Worm (Caenorhabditis elegans) whole organism, mixed stage, embryonic: Measurements from ENCODE around the gene exh-1.

Experiments used
- M03D4.4 ChIP-seq: sonication (generic microtip); optimal IDR thresholded peaks from 2 replicates; lab custom pipeline; 2017; ENCODE audit warnings: mild to moderate bottlenecking, missing genetic modification characterization, missing compliant biosample characterization
- bed-3 ChIP-seq: fragments of 200-800 bp; sonication (Bioruptor generic); optimal IDR thresholded peaks from 3 replicates; lab custom pipeline; 2018; ENCODE audit warnings: mild to moderate bottlenecking, missing genetic modification characterization, moderate library complexity, missing compliant biosample characterization
- blmp-1 ChIP-seq: fragments of 150-350 bp; optimal IDR thresholded peaks from 2 replicates; lab custom pipeline; 2014; ENCODE audit warnings: missing biosample characterization, missing genetic modification characterization
- ceh-39 ChIP-seq: fragments of 150-350 bp; optimal IDR thresholded peaks from 2 replicates; lab custom pipeline; 2014; ENCODE audit warnings: missing biosample characterization, missing genetic modification characterization
- ceh-43 ChIP-seq: fragments of 200-800 bp; sonication (Bioruptor generic); optimal IDR thresholded peaks from 2 replicates; lab custom pipeline; 2018; ENCODE audit warnings: mild to moderate bottlenecking, missing genetic modification characterization, moderate library complexity, missing compliant biosample characterization
- ces-1 ChIP-seq: fragments of 150-350 bp; optimal IDR thresholded peaks from 2 replicates; lab custom pipeline; 2014; ENCODE audit warnings: missing biosample characterization, missing genetic modification reagents, missing genetic modification characterization
- cnd-1 ChIP-seq: fragments of 200-800 bp; sonication (Bioruptor generic); optimal IDR thresholded peaks from 2 replicates; lab custom pipeline; 2018; ENCODE audit warnings: mild to moderate bottlenecking, missing genetic modification characterization, missing compliant biosample characterization
- drap-1 ChIP-seq: fragments of 200-800 bp; sonication (Bioruptor generic); optimal IDR thresholded peaks from 3 replicates; lab custom pipeline; 2018; ENCODE audit warnings: mild to moderate bottlenecking, missing genetic modification characterization, missing compliant biosample characterization
- elt-1 ChIP-seq: sonication (generic microtip); optimal IDR thresholded peaks from 2 replicates; lab custom pipeline; 2017; ENCODE audit warnings: missing genetic modification characterization, mild to moderate bottlenecking, missing compliant biosample characterization, antibody characterized with exemption, moderate library complexity, borderline replicate concordance; ENCODE audit not compliant: insufficient read depth
- elt-3 ChIP-seq: fragments of 150-350 bp; optimal IDR thresholded peaks from 2 replicates; lab custom pipeline; 2014; ENCODE audit warnings: missing biosample characterization, missing genetic modification characterization
- flh-1 ChIP-seq: fragments of 200-800 bp; sonication (Bioruptor generic); optimal IDR thresholded peaks from 2 replicates; lab custom pipeline; 2018; ENCODE audit warnings: mild to moderate bottlenecking, missing genetic modification characterization, moderate library complexity, missing compliant biosample characterization
- hlh-1 ChIP-seq: fragments of 150-350 bp; optimal IDR thresholded peaks from 2 replicates; lab custom pipeline; 2014; ENCODE audit warnings: missing biosample characterization, missing genetic modification reagents, missing genetic modification characterization
- lin-13 ChIP-seq: fragments of 150-350 bp; optimal IDR thresholded peaks from 2 replicates; lab custom pipeline; 2014; ENCODE audit warnings: missing biosample characterization, missing genetic modification characterization
- lin-32 ChIP-seq: fragments of 200-800 bp; sonication (Bioruptor generic); optimal IDR thresholded peaks from 2 replicates; lab custom pipeline; 2018; ENCODE audit warnings: mild to moderate bottlenecking, missing genetic modification characterization, missing compliant biosample characterization
- lsy-2 ChIP-seq: fragments of 150-350 bp; optimal IDR thresholded peaks from 2 replicates; lab custom pipeline; 2014; ENCODE audit warnings: missing biosample characterization, missing genetic modification characterization
- mab-5 ChIP-seq: fragments of 150-350 bp; optimal IDR thresholded peaks from 2 replicates; lab custom pipeline; 2014; ENCODE audit warnings: missing biosample characterization, missing genetic modification characterization
- mep-1 ChIP-seq: fragments of 150-350 bp; optimal IDR thresholded peaks from 2 replicates; lab custom pipeline; 2017; ENCODE audit warnings: missing biosample characterization, missing genetic modification reagents, missing genetic modification characterization, inconsistent platforms
- nhr-28 ChIP-seq: fragments of 150-350 bp; optimal IDR thresholded peaks from 2 replicates; lab custom pipeline; 2014; ENCODE audit warnings: missing biosample characterization, missing genetic modification characterization
- nhr-76 ChIP-seq: sonication (generic microtip); optimal IDR thresholded peaks from 2 replicates; lab custom pipeline; 2017; ENCODE audit warnings: missing biosample characterization, missing genetic modification characterization
- pha-4 ChIP-seq: fragments of 150-350 bp; optimal IDR thresholded peaks from 2 replicates; lab custom pipeline; 2018; ENCODE audit warnings: missing biosample characterization, missing genetic modification reagents, missing genetic modification characterization
- sem-2 ChIP-seq: fragments of 200-800 bp; sonication (Bioruptor generic); optimal IDR thresholded peaks from 2 replicates; lab custom pipeline; 2018; ENCODE audit warnings: mild to moderate bottlenecking, missing genetic modification characterization, missing compliant biosample characterization
- snpc-4 ChIP-seq: fragments of 150-350 bp; optimal IDR thresholded peaks from 2 replicates; lab custom pipeline; 2014; ENCODE audit warnings: missing biosample characterization, missing genetic modification characterization
- sptf-1 ChIP-seq: sonication (generic microtip); optimal IDR thresholded peaks from 2 replicates; lab custom pipeline; 2017; ENCODE audit warnings: mild to moderate bottlenecking, missing genetic modification characterization, moderate library complexity, missing compliant biosample characterization
- tbx-8 ChIP-seq: fragments of 200-800 bp; sonication (Bioruptor generic); optimal IDR thresholded peaks from 2 replicates; lab custom pipeline; 2018; ENCODE audit warnings: mild to moderate bottlenecking, missing genetic modification characterization, moderate library complexity, missing compliant biosample characterization
- unc-39 ChIP-seq: fragments of 150-350 bp; optimal IDR thresholded peaks from 2 replicates; lab custom pipeline; 2014; ENCODE audit warnings: missing biosample characterization, missing genetic modification characterization
- zip-8 ChIP-seq: fragments of 150-350 bp; optimal IDR thresholded peaks from 2 replicates; lab custom pipeline; 2014; ENCODE audit warnings: missing biosample characterization, missing genetic modification characterization
- ztf-11 ChIP-seq: fragments of 150-350 bp; optimal IDR thresholded peaks from 2 replicates; lab custom pipeline; 2014; ENCODE audit warnings: missing biosample characterization, missing genetic modification characterization

Gene exh-1

DNA sequence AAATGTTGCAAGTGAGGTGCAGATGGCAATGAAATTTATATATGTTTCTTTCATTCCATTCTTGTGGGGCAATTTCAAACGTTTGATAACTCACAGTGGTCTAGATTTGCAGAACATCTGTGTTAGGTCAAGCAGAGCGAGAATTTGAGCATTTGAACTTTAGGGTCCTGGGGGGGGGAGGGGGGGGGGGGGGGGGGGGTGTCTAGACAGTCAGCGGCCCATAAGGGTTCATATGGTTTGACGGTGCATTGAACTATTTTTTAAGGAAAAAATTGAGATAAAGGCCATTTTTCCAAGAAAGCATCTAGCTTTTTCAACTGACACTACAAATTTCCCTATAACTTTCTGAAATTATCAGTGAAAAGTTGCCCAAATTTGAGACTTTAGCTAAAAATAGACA is 29.0 kb downstream of the exh-1 start:
- TF ChIP-seq ceh-43 (GFP tag; lab: Kevin White, UChicago), result no peak
- no peak for TF ChIP-seq drap-1 (GFP tag; lab: Kevin White, UChicago)
- no peak for TF ChIP-seq sptf-1
- no peak for TF ChIP-seq lsy-2 (tag; lab: Kevin White, UChicago)

ce11 chrV:3188043-3188442 is 31.2 kb downstream of the exh-1 start, which contains the start of gene lag-2:
lag-2 (plus strand) TSS chrV:3188343.
- TF ChIP-seq mab-5, result no peak
- no peak for TF ChIP-seq elt-1 (tag; lab: Kevin White, UChicago)
- TF ChIP-seq drap-1 (GFP tag; lab: Kevin White, UChicago), result no peak
- TF ChIP-seq ceh-39 (tag; lab: Kevin White, UChicago), result no peak
- TF ChIP-seq M03D4.4, result no peak
- no peak for TF ChIP-seq cnd-1 (tag; lab: Kevin White, UChicago)
- TF ChIP-seq flh-1 (GFP tag; lab: Kevin White, UChicago), result no peak
- no peak for TF ChIP-seq tbx-8 (GFP tag; lab: Kevin White, UChicago)

DNA sequence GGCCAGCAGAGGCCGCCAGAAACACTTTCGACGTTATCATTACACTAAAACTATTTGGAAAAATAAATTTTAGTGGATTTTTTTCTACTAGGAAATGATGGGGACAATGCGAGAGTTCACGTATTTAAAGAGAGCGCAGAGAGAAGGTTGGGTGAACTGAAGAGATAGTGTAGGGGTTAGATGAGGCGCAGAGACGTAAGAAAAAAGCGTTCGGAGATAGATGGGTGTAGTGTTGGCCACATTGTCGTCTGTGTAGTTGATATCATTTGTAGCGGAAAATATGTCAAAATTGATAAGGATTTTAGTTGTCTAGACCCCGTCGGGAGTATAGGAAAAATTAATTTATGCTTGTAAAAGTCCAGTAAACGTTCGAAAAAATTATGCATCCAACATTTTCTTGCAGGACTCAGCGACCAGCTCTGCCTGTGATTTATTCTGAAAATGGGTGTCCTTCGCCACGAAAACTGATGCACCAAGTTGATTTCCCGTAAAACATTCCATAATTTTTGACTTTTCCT is 36.3 kb downstream of the exh-1 start, which contains the start of the genes Y73C8B.3 and Y73C8B.9:
TSS of gene Y73C8B.3 (minus strand) at position 147 of the 518 bp plus-strand sequence.
TSS of gene Y73C8B.9 (plus strand) at position 468 of the 518 bp plus-strand sequence.
- TF ChIP-seq elt-3 (tag; lab: Kevin White, UChicago) (peak; percentile 46), nhr-28 (tag; lab: Kevin White, UChicago) (peak; percentile 4), unc-39 (no peak), drap-1 (GFP tag; lab: Kevin White, UChicago) (no peak), ztf-11 (tag; lab: Kevin White, UChicago) (no peak), flh-1 (GFP tag; lab: Kevin White, UChicago) (no peak)

DNA sequence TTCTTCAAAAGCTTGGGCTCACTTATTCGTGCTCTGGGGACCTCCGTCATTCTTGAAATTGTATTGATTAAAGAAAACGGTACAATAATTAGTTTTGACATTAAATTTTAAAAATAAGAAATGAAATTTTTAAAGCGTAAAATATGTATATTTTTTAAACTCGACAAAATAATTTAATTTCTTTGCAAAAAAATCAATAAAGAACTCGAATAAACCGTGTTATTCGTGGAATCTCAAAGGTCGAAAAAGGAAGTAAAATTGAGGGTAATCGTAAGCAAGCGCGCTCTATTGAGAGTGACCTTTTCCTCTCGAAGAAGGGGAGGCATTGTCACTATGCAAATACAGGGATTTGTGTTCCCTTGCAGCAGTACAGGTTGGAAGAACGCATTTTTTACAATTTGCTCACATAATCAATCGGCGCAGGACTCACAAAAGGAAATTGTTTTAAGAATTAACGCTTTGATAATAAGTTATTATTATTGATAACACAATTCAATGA is 38.1 kb downstream of the exh-1 start, which contains the start of gene Y73C8B.2:
TSS of gene Y73C8B.2 (minus strand) at position 51 of the 499 bp plus-strand sequence.
- no peak for TF ChIP-seq elt-3 (tag; lab: Kevin White, UChicago)
- TF ChIP-seq elt-1 (tag; lab: Kevin White, UChicago), result no peak
- peak; percentile 53 for TF ChIP-seq mep-1 (tag; lab: Kevin White, UChicago)
- TF ChIP-seq lin-13, result peak; percentile 16
- TF ChIP-seq nhr-76 (tag; lab: Kevin White, UChicago), result no peak
- peak; percentile 6 for TF ChIP-seq pha-4 (tag; lab: Kevin White, UChicago)

DNA sequence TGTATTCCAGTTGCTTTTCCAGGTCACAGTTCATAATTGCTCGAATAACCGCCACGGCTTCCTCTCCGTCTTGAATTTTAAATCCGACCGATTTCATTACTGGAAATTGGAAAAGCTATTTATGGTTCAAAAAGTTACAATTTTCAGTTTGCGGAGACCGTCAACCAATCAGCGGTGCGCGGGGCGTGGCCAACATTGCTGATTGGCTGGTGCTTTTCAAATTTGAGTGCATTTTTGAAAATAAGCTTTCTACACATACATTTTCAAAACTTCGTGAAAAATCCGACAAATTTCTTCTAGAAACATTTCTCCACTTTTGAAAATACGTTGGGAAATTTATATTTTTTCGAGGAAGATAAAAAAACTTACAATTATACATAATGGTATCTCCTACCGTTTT is 38.9 kb downstream of the exh-1 start:
- TF ChIP-seq hlh-1 (tag; lab: Kevin White, UChicago) (no peak), elt-3 (tag; lab: Kevin White, UChicago) (no peak), sem-2 (GFP tag; lab: Kevin White, UChicago) (no peak), snpc-4 (tag; lab: Kevin White, UChicago) (no peak), unc-39 (no peak), lin-13 (no peak), blmp-1 (tag; lab: Kevin White, UChicago) (no peak), ces-1 (GFP tag; lab: Kevin White, UChicago) (no peak), elt-1 (tag; lab: Kevin White, UChicago) (no peak), drap-1 (GFP tag; lab: Kevin White, UChicago) (no peak), mab-5 (no peak), zip-8 (tag; lab: Kevin White, UChicago) (no peak)

ce11 chrV:3196832-3197329 is 40.0 kb downstream of the exh-1 start, which contains the start of the genes Y73C8B.1 and Y73C8B.5:
Y73C8B.1 (minus strand) TSS chrV:3196882.
Y73C8B.5 (plus strand) TSS chrV:3197268.
- TF ChIP-seq tbx-8 (GFP tag; lab: Kevin White, UChicago), result no peak
- no peak for TF ChIP-seq zip-8 (tag; lab: Kevin White, UChicago)
- no peak for TF ChIP-seq flh-1 (GFP tag; lab: Kevin White, UChicago)
- no peak for TF ChIP-seq lin-32 (GFP tag; lab: Kevin White, UChicago)
- TF ChIP-seq ztf-11 (tag; lab: Kevin White, UChicago), result no peak
- TF ChIP-seq bed-3 (GFP tag; lab: Kevin White, UChicago), result no peak
- TF ChIP-seq ces-1 (GFP tag; lab: Kevin White, UChicago), result no peak
- no peak for TF ChIP-seq mep-1 (tag; lab: Kevin White, UChicago)
